Worm (Caenorhabditis elegans): ENCODE measurements around the gene phy-4.

Gene phy-4

DNA sequence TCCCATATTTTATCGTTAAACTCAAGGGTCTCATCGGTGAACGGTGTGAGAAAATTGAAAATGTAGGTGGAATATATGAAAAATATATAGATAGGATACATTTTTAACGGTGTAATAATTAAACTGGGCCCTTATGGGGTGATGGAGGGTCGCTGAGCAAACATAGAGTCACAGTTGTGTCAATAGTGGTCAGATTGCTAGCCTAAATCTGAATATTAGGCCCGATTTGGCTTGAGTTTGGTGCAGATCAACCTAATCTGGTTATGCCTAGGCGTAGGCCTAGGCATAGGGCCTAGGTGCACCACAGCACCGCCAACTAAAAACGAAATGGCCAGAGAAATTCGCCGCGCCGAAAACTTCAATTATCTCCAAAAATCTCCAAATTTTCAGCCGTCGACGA lies at the start of gene phy-4:
TSS of gene phy-4 (minus strand) at position 101 of the 400 bp plus-strand sequence.
- TF ChIP-seq somi-1 (GFP tag; optimal IDR thresholded peaks at IDR 0.05) (no peak), ceh-100 (GFP tag; IDR thresholded peaks at IDR 0.05) (no peak), nfya-1 (tag; optimal IDR thresholded peaks at IDR 0.05; ENCODE audit: borderline replicate concordance, insufficient read depth) (no peak), attf-5 (GFP tag; optimal IDR thresholded peaks at IDR 0.05) (no peak), ceh-40 (GFP tag; IDR thresholded peaks at IDR 0.05) (no peak), ccch-3 (GFP tag; optimal IDR thresholded peaks at IDR 0.05) (no peak), ztf-28 (GFP tag; IDR thresholded peaks at IDR 0.05) (no peak), cebp-2 (GFP tag; IDR thresholded peaks at IDR 0.05) (no peak), repo-1 (tag; optimal IDR thresholded peaks at IDR 0.05) (no peak), C17E4.6 (GFP tag; IDR thresholded peaks at IDR 0.05) (no peak), nfya-2 (GFP tag; IDR thresholded peaks at IDR 0.05) (no peak), hsf-1 (GFP tag; IDR thresholded peaks at IDR 0.05) (no peak), ztf-6 (GFP tag; IDR thresholded peaks at IDR 0.05) (no peak)

DNA sequence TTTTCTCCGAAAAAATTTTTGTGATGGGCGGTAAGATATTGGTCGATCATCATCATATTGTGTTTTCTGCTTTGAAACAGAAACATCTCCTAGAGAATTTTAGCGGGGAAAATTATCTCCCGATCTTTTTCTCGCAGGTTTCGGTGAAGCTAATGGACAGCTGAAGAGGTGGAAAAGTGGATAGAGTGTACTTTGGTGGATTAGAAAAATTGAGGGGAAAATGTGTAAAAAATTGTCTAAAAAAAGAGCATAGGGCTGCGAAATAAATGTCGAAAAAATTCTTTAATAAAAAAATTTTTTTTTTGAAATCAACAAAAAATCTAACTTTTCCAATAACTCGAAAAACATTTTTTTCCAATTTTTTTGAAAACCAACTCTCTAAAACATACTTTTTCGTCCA lies 42.4 kb upstream of the phy-4 start, which contains the start of gene oac-1:
TSS of gene oac-1 (minus strand) at position 101 of the 400 bp plus-strand sequence.
- TF ChIP-seq dpl-1 (GFP tag; optimal IDR thresholded peaks at IDR 0.05), result no peak
- no peak for TF ChIP-seq Y67H2A.10 (GFP tag; conservative IDR thresholded peaks at IDR 0.05)
- no peak for TF ChIP-seq F22D6.2 (tag; optimal IDR thresholded peaks at IDR 0.05)
- TF ChIP-seq Y79H2A.3 (GFP tag; conservative IDR thresholded peaks at IDR 0.05), result no peak
- no peak for TF ChIP-seq C06A6.2 (GFP tag; conservative IDR thresholded peaks at IDR 0.05)

DNA sequence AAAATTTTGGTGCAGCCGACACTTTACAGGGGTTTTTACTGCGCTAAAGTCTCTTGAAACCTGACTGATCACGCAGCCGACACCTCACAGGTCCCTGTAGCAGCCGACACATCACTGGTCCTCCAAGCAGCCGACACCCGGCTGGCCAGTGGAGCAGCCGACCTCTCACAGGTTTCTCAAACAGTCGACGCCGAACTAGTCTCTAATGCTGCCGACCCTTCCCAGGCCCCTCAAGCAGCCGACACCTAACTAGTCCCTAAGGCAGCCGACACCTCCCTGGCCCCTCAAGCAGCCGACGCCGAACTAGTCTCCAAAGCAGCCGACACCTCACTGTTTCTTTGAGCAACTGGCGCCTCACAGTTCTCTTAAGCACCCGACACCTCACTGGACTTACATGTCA lies 41.9 kb upstream of the phy-4 start:
- no peak for TF ChIP-seq F10E7.11 (tag; optimal IDR thresholded peaks at IDR 0.05)
- peak; percentile 84 for TF ChIP-seq zfh-2 (GFP tag; conservative IDR thresholded peaks at IDR 0.05)
- TF ChIP-seq ceh-58 (GFP tag; IDR thresholded peaks at IDR 0.05), result no peak
- no peak for TF ChIP-seq snpc-4 (GFP tag; optimal IDR thresholded peaks at IDR 0.05)
- peak in 1 of 4 experiments; percentile 29 for TF ChIP-seq snpc-4 (tag; optimal IDR thresholded peaks at IDR 0.05)
- peak; percentile 53; the same call in 1 of the 2 replicates for TF ChIP-seq egrh-3 (GFP tag; IDR thresholded peaks at IDR 0.05)
- no peak for TF ChIP-seq mes-4 (tag; optimal IDR thresholded peaks at IDR 0.05)
- 0 out of 2 replicates have a peak, but pooled peaks have one; percentile 32 for TF ChIP-seq nhr-120 (GFP tag; IDR thresholded peaks at IDR 0.05)
- no peak for TF ChIP-seq F23B12.7 (tag; optimal IDR thresholded peaks at IDR 0.05; ENCODE audit: insufficient read depth)

DNA sequence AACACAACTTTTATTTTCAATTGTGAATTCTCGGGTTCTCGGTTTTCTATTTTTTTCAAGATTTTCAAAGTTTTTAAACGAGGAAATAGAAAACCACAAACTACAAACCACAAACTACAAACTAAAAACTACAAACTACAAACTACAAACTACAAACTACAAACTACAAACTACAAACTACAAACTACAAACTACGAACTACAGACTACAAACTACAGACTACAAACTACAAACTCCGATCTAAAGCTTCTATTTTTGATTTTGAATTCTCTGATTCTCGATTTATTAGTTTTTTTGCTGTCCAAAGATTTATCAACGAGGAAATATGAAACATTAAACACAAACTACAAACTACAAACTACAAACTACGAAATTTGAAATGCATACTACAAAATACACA lies 36.8 kb upstream of the phy-4 start:
- TF ChIP-seq hlh-12 (tag; optimal IDR thresholded peaks at IDR 0.05) (no peak), D2030.7 (GFP tag; IDR thresholded peaks at IDR 0.05) (no peak), rcor-1 (GFP tag; IDR thresholded peaks at IDR 0.05) (no peak), hlh-26 (GFP tag; conservative IDR thresholded peaks at IDR 0.05) (no peak), C06A6.2 (GFP tag; conservative IDR thresholded peaks at IDR 0.05) (no peak), hsf-1 (GFP tag; IDR thresholded peaks at IDR 0.05) (no peak), nfya-1 (tag; optimal IDR thresholded peaks at IDR 0.05; ENCODE audit: borderline replicate concordance, insufficient read depth) (no peak), die-1 (tag; optimal IDR thresholded peaks at IDR 0.05) (no peak), nhr-90 (tag; optimal IDR thresholded peaks at IDR 0.05) (no peak), K12H6.12 (tag; optimal IDR thresholded peaks at IDR 0.05) (no peak), lin-26 (GFP tag; IDR thresholded peaks at IDR 0.05) (no peak), F39B2.1 (GFP tag; IDR thresholded peaks at IDR 0.05) (no peak), C17E4.6 (GFP tag; IDR thresholded peaks at IDR 0.05) (no peak), nfya-2 (GFP tag; IDR thresholded peaks at IDR 0.05) (no peak), xnd-1 (tag; optimal IDR thresholded peaks at IDR 0.05) (no peak), attf-5 (GFP tag; optimal IDR thresholded peaks at IDR 0.05) (no peak), efl-1 (GFP tag; optimal IDR thresholded peaks at IDR 0.05) (no peak), chd-7 (tag; optimal IDR thresholded peaks at IDR 0.05) (no peak)

Data from whole organism, young adult.